Worm (Caenorhabditis elegans): ENCODE measurements around the gene C25A8.1.

ce11 chrIV:7011728-7012127, 793 bp downstream of the C25A8.1 start, which contains the start of gene trxr-1:
- TF ChIP-seq ceh-82 (tag; optimal IDR thresholded peaks at IDR 0.05) (no peak), nhr-11 (tag; optimal IDR thresholded peaks at IDR 0.05) (no peak), ceh-9 (tag; optimal IDR thresholded peaks at IDR 0.05) (no peak), unc-62 (GFP tag; optimal IDR thresholded peaks at IDR 0.05) (no peak), R02D3.7 (tag; optimal IDR thresholded peaks at IDR 0.05) (no peak), nfya-1 (tag; optimal IDR thresholded peaks at IDR 0.05; ENCODE audit: insufficient read depth) (no peak), skn-1 (tag; optimal IDR thresholded peaks at IDR 0.05) (no peak), nhr-23 (tag; optimal IDR thresholded peaks at IDR 0.05) (no peak), nhr-12 (tag; optimal IDR thresholded peaks at IDR 0.05) (no peak), ama-1 (optimal IDR thresholded peaks at IDR 0.05) (no peak), unc-39 (tag; optimal IDR thresholded peaks at IDR 0.05) (no peak), snpc-4 (tag; optimal IDR thresholded peaks at IDR 0.05) (no peak), ztf-4 (tag; optimal IDR thresholded peaks at IDR 0.05) (no peak)
